Worm (Caenorhabditis elegans) whole organism, early embryonic: ENCODE results near the gene T20D3.5.

Experiments used
- B0310.2 ChIP-seq: sonication (generic microtip); optimal IDR thresholded peaks from 2 replicates; lab custom pipeline; 2016; ENCODE audit warnings: mild to moderate bottlenecking, missing genetic modification characterization, missing compliant biosample characterization
- ama-1 ChIP-seq: fragments of 150-350 bp; optimal IDR thresholded peaks from 2 replicates; lab custom pipeline; 2014
- hmg-4 ChIP-seq: fragments of 200-800 bp; sonication (Bioruptor generic); optimal IDR thresholded peaks from 2 replicates; lab custom pipeline; 2018; ENCODE audit warnings: mild to moderate bottlenecking, missing genetic modification characterization, missing compliant biosample characterization

- no peak for TF ChIP-seq ama-1
- TF ChIP-seq B0310.2 (tag; lab: Kevin White, UChicago) = no peak
- TF ChIP-seq hmg-4 (GFP tag; lab: Kevin White, UChicago) = no peak
These were observed 39.7 kb downstream of the T20D3.5 start for ce11 chrIV:9376550-9376949.
